Fruit fly (Drosophila melanogaster) whole organism, embryonic: ENCODE measurements around the gene stwl.

ENCODE experiments used
- Abd-B ChIP-seq: fragments of 200-800 bp; sonication (Bioruptor generic); optimal IDR thresholded peaks from 2 replicates; lab custom pipeline; 2018; ENCODE audit warnings: missing biosample characterization, mild to moderate bottlenecking, missing genetic modification characterization, moderate library complexity
- Bgb ChIP-seq: fragments of 200-800 bp; sonication (Bioruptor generic); IDR thresholded peaks from 2 replicates; pipeline ENCODE4 v1.3.6; 2022; ENCODE audit warnings: missing biosample characterization, missing genetic modification characterization; ENCODE audit not compliant: partially characterized antibody
- C15 ChIP-seq: fragments of 200-800 bp; sonication (Bioruptor generic); IDR thresholded peaks from 3 replicates; pipeline ENCODE4 v1.3.6; 2022; ENCODE audit warnings: missing biosample characterization, missing genetic modification characterization
- CG10431 ChIP-seq: fragments of 200-800 bp; sonication (Bioruptor generic); optimal IDR thresholded peaks from 3 replicates; lab custom pipeline; 2018; ENCODE audit warnings: missing biosample characterization, mild to moderate bottlenecking, missing genetic modification characterization
- CG13287 ChIP-seq: fragments of 200-800 bp; sonication (Bioruptor generic); IDR thresholded peaks from 2 replicates; pipeline ENCODE4 v1.3.6; 2022; ENCODE audit warnings: missing biosample characterization, missing genetic modification characterization; ENCODE audit not compliant: partially characterized antibody
- CG13296 ChIP-seq: fragments of 200-800 bp; sonication (Bioruptor generic); optimal IDR thresholded peaks from 3 replicates; lab custom pipeline; 2018; ENCODE audit warnings: missing biosample characterization, mild to moderate bottlenecking, missing genetic modification characterization
- CG13894 ChIP-seq: fragments of 200-800 bp; sonication (Bioruptor generic); optimal IDR thresholded peaks from 3 replicates; lab custom pipeline; 2018; ENCODE audit warnings: missing biosample characterization, mild to moderate bottlenecking, missing genetic modification characterization, moderate library complexity
- CG16863 ChIP-seq: fragments of 200-800 bp; sonication (Bioruptor generic); optimal IDR thresholded peaks from 3 replicates; lab custom pipeline; 2016; ENCODE audit warnings: missing biosample characterization, missing genetic modification characterization
- CG17829 ChIP-seq: fragments of 200-800 bp; optimal IDR thresholded peaks from 2 replicates; lab custom pipeline; 2019; ENCODE audit warnings: missing biosample characterization, mild to moderate bottlenecking, missing genetic modification characterization, moderate library complexity
- CG2889 ChIP-seq: fragments of 200-800 bp; sonication (Bioruptor generic); IDR thresholded peaks from 3 replicates; pipeline ENCODE4 v1.3.6; 2022; ENCODE audit warnings: missing biosample characterization, missing genetic modification characterization
- CG32532 ChIP-seq: fragments of 200-800 bp; sonication (Bioruptor generic); IDR thresholded peaks from 2 replicates; pipeline ENCODE4 v1.3.6; 2022; ENCODE audit warnings: missing biosample characterization, missing genetic modification characterization
- CG34224 ChIP-seq: fragments of 200-800 bp; sonication (Bioruptor generic); IDR thresholded peaks from 3 replicates; pipeline ENCODE4 v1.3.6; 2022; ENCODE audit warnings: missing biosample characterization, missing genetic modification characterization; ENCODE audit not compliant: partially characterized antibody
- CG42726 ChIP-seq: fragments of 200-800 bp; sonication (Bioruptor generic); IDR thresholded peaks from 2 replicates; pipeline ENCODE4 v1.3.6; 2022; ENCODE audit warnings: missing biosample characterization, missing genetic modification characterization; ENCODE audit not compliant: partially characterized antibody
- CG4404 ChIP-seq: fragments of 200-800 bp; sonication (Bioruptor generic); IDR thresholded peaks from 2 replicates; pipeline ENCODE4 v1.3.6; 2022; ENCODE audit warnings: missing biosample characterization, missing genetic modification characterization
- CG5180 ChIP-seq: fragments of 200-800 bp; sonication (Bioruptor generic); optimal IDR thresholded peaks from 3 replicates; lab custom pipeline; 2017; ENCODE audit warnings: missing biosample characterization, missing genetic modification characterization, mild to moderate bottlenecking, moderate library complexity, missing genetic modification reagents
- CG8924 ChIP-seq: fragments of 200-800 bp; optimal IDR thresholded peaks from 3 replicates; lab custom pipeline; 2019; ENCODE audit warnings: missing biosample characterization, mild to moderate bottlenecking, missing genetic modification characterization, moderate library complexity
- Dad ChIP-seq: fragments of 200-800 bp; sonication (Bioruptor generic); optimal IDR thresholded peaks from 3 replicates; lab custom pipeline; 2016; ENCODE audit warnings: missing biosample characterization, missing genetic modification characterization
- Dll ChIP-seq: fragments of 200-800 bp; sonication (Bioruptor generic); IDR thresholded peaks from 4 replicates; pipeline ENCODE4 v1.3.6; 2022; ENCODE audit warnings: missing biosample characterization, missing genetic modification characterization; ENCODE audit not compliant: partially characterized antibody
- Doc2 ChIP-seq: fragments of 200-800 bp; sonication (Bioruptor generic); IDR thresholded peaks from 2 replicates; pipeline ENCODE4 v1.3.6; 2022; ENCODE audit warnings: missing biosample characterization, missing genetic modification characterization
- Gug ChIP-seq: fragments of 200-800 bp; sonication (Bioruptor generic); IDR thresholded peaks from 4 replicates; pipeline ENCODE4 v1.3.6; 2022; ENCODE audit warnings: missing biosample characterization, missing genetic modification characterization
- HLH54F ChIP-seq: fragments of 200-800 bp; sonication (Bioruptor generic); optimal IDR thresholded peaks from 3 replicates; lab custom pipeline; 2016; ENCODE audit warnings: missing biosample characterization, missing genetic modification characterization
- MTF-1 ChIP-seq: fragments of 200-800 bp; sonication (Bioruptor generic); optimal IDR thresholded peaks from 2 replicates; lab custom pipeline; 2018; ENCODE audit warnings: missing biosample characterization, mild to moderate bottlenecking, missing genetic modification characterization, borderline replicate concordance
- Mrtf ChIP-seq: fragments of 200-800 bp; sonication (Bioruptor generic); IDR thresholded peaks from 3 replicates; pipeline ENCODE4 v1.3.6; 2022; ENCODE audit warnings: missing biosample characterization, missing genetic modification characterization
- Neu2 ChIP-seq: fragments of 200-800 bp; sonication (Bioruptor generic); optimal IDR thresholded peaks from 3 replicates; lab custom pipeline; 2016; ENCODE audit warnings: missing biosample characterization, missing genetic modification characterization, borderline replicate concordance
- Oaz ChIP-seq: fragments of 200-800 bp; sonication (Bioruptor generic); IDR thresholded peaks from 2 replicates; pipeline ENCODE4 v1.3.6; 2022; ENCODE audit warnings: missing biosample characterization, missing genetic modification characterization
- Pdp1 ChIP-seq, 2 experiments: fragments of 200-800 bp; sonication (Bioruptor generic); optimal IDR thresholded peaks; 3 replicates each; lab custom pipeline; 2016; ENCODE audit warnings: missing biosample characterization in 2 of 2, missing genetic modification characterization in 2 of 2, mild to moderate bottlenecking in 1 of 2, moderate library complexity in 1 of 2
- Ssrp ChIP-seq: fragments of 200-800 bp; sonication (Bioruptor generic); optimal IDR thresholded peaks from 2 replicates; lab custom pipeline; 2018; ENCODE audit warnings: missing biosample characterization, mild to moderate bottlenecking, missing genetic modification characterization, moderate library complexity
- Stat92E ChIP-seq, 3 experiments: fragments of >200 bp in 2 of 3; fragments of 200-800 bp in 1 of 3; sonication (Bioruptor generic) in 1 of 3; optimal IDR thresholded peaks; 2 replicates each; lab custom pipeline; 2017 to 2019; ENCODE audit warnings: missing biosample characterization in 3 of 3, missing genetic modification characterization in 3 of 3, mild to moderate bottlenecking in 1 of 3, moderate library complexity in 1 of 3
- cas ChIP-seq: fragments of 200-800 bp; sonication (Bioruptor generic); IDR thresholded peaks from 2 replicates; pipeline ENCODE4 v1.3.6; 2022; ENCODE audit warnings: missing biosample characterization, missing genetic modification characterization
- dan ChIP-seq: fragments of 200-800 bp; sonication (Bioruptor generic); IDR thresholded peaks from 2 replicates; pipeline ENCODE4 v1.3.6; 2022; ENCODE audit warnings: missing biosample characterization, missing genetic modification characterization
- fd64A ChIP-seq: fragments of 200-800 bp; sonication (Bioruptor generic); optimal IDR thresholded peaks from 3 replicates; lab custom pipeline; 2018; ENCODE audit warnings: missing biosample characterization, mild to moderate bottlenecking, missing genetic modification characterization
- fd96Cb ChIP-seq: fragments of 200-800 bp; sonication (Bioruptor generic); optimal IDR thresholded peaks from 2 replicates; lab custom pipeline; 2018; ENCODE audit warnings: missing biosample characterization, mild to moderate bottlenecking, missing genetic modification characterization, moderate library complexity
- hkb ChIP-seq, 2 experiments: fragments of 200-800 bp in 1 of 2; fragments of >200 bp in 1 of 2; sonication (Bioruptor generic) in 1 of 2; IDR thresholded peaks in 1 of 2; optimal IDR thresholded peaks in 1 of 2; 2 replicates each; pipeline versions ENCODE4 v1.3.6 to Lab custom; 2017 to 2022; ENCODE audit warnings: missing biosample characterization in 1 of 2, missing genetic modification characterization in 1 of 2
- hth ChIP-seq: fragments of >200 bp; optimal IDR thresholded peaks from 2 replicates; lab custom pipeline; 2017; ENCODE audit warnings: inconsistent platforms
- oc ChIP-seq: fragments of 200-800 bp; sonication (Bioruptor generic); optimal IDR thresholded peaks from 2 replicates; lab custom pipeline; 2018; ENCODE audit warnings: missing biosample characterization, mild to moderate bottlenecking, missing genetic modification characterization, moderate library complexity
- pros ChIP-seq: fragments of 200-800 bp; sonication (Bioruptor generic); optimal IDR thresholded peaks from 3 replicates; lab custom pipeline; 2019; ENCODE audit warnings: missing biosample characterization, mild to moderate bottlenecking, missing genetic modification characterization, moderate library complexity
- psq ChIP-seq: fragments of 200-800 bp; sonication (Bioruptor generic); optimal IDR thresholded peaks from 2 replicates; lab custom pipeline; 2017; ENCODE audit warnings: missing biosample characterization, missing genetic modification characterization
- sens ChIP-seq: fragments of 200-800 bp; sonication (Bioruptor generic); peaks from one replicate; lab custom pipeline; 2016; ENCODE audit warnings: missing biosample characterization, missing genetic modification characterization
- slbo ChIP-seq: fragments of 200-800 bp; sonication (Bioruptor generic); IDR thresholded peaks from 2 replicates; pipeline ENCODE4 v1.3.6; 2022; ENCODE audit warnings: missing biosample characterization, missing genetic modification characterization
- sna ChIP-seq: fragments of 200-800 bp; sonication (Bioruptor generic); IDR thresholded peaks from 2 replicates; pipeline ENCODE4 v1.3.6; 2022; ENCODE audit warnings: missing biosample characterization, missing genetic modification characterization; ENCODE audit not compliant: partially characterized antibody
- so ChIP-seq: fragments of 200-800 bp; sonication (Bioruptor generic); IDR thresholded peaks from 3 replicates; pipeline ENCODE4 v1.3.6; 2022; ENCODE audit warnings: missing biosample characterization, missing genetic modification characterization
- sob ChIP-seq: fragments of 200-800 bp; sonication (Bioruptor generic); IDR thresholded peaks from 2 replicates; pipeline ENCODE4 v1.3.6; 2022; ENCODE audit warnings: missing biosample characterization, missing genetic modification characterization
- stwl ChIP-seq: fragments of 200-800 bp; sonication (Bioruptor generic); optimal IDR thresholded peaks from 3 replicates; lab custom pipeline; 2018; ENCODE audit warnings: missing biosample characterization, mild to moderate bottlenecking, missing genetic modification characterization, moderate library complexity
- wdn ChIP-seq: fragments of 200-800 bp; sonication (Bioruptor generic); IDR thresholded peaks from 2 replicates; pipeline ENCODE4 v1.3.6; 2022; ENCODE audit warnings: missing biosample characterization, missing genetic modification characterization

Gene stwl

dm6 chr3L:14427292-14427729, 17.6 kb upstream of the stwl start (continued):
- TF ChIP-seq CG42726 (GFP tag; lab: Robert Waterston, UW): peak; percentile 64; the same call in 1 of the 2 replicates
- TF ChIP-seq so: 0 out of 3 replicates have a peak, but pooled peaks have one; percentile 24
- no peak for TF ChIP-seq Ssrp
- TF ChIP-seq C15 (GFP tag; lab: Robert Waterston, UW): no peak
- no peak for TF ChIP-seq CG4404 (GFP tag; lab: Robert Waterston, UW)
- peak; percentile 55 for TF ChIP-seq MTF-1 (GFP tag; lab: Kevin White, UChicago)
- TF ChIP-seq Gug (GFP tag; lab: Robert Waterston, UW): peak; percentile 7; the same call in 1 of the 4 replicates
- no peak for TF ChIP-seq psq (GFP tag; lab: Kevin White, UChicago)
- TF ChIP-seq sna (GFP tag; lab: Robert Waterston, UW): peak; percentile 27; the same call in 1 of the 2 replicates
- no peak for TF ChIP-seq CG16863 (GFP tag; lab: Kevin White, UChicago)
- TF ChIP-seq fd64A (GFP tag; lab: Kevin White, UChicago): peak; percentile 3
- no peak for TF ChIP-seq CG2889 (GFP tag; lab: Robert Waterston, UW)
- TF ChIP-seq hkb (optimal IDR thresholded peaks at IDR 0.05; lab: Kevin White, UChicago): no peak
- TF ChIP-seq hkb (GFP tag; IDR thresholded peaks at IDR 0.05; lab: Robert Waterston, UW): 0 out of 2 replicates have a peak, but pooled peaks have one; percentile 19
- TF ChIP-seq CG13287 (GFP tag; lab: Robert Waterston, UW): peak; percentile 59; the same call in 1 of the 2 replicates
- peak; percentile 17 for TF ChIP-seq CG8924 (tag; lab: Kevin White, UChicago)
- TF ChIP-seq CG13894 (tag; lab: Kevin White, UChicago): peak; percentile 36
- peak; percentile 19; the same call in 1 of the 2 replicates for TF ChIP-seq wdn (GFP tag; lab: Robert Waterston, UW)
- TF ChIP-seq Dll (GFP tag; lab: Robert Waterston, UW): 0 out of 4 replicates have a peak, but pooled peaks have one; percentile 41
- peak; percentile 37 for TF ChIP-seq CG10431 (GFP tag; lab: Kevin White, UChicago)
- TF ChIP-seq Stat92E (GFP tag; optimal IDR thresholded peaks at IDR 0.05; lab: Kevin White, UChicago): peak in 1 of 3 experiments; percentile 77
- TF ChIP-seq sens (GFP tag; lab: Kevin White, UChicago): peak; percentile 66
- TF ChIP-seq Oaz (GFP tag; lab: Robert Waterston, UW): no peak
- TF ChIP-seq HLH54F (GFP tag; lab: Kevin White, UChicago): no peak
- TF ChIP-seq Pdp1 (GFP tag; optimal IDR thresholded peaks at IDR 0.05; lab: Kevin White, UChicago): peak in 1 of 2 experiments; percentile 7
- no peak for TF ChIP-seq Doc2 (GFP tag; lab: Robert Waterston, UW)
- no peak for TF ChIP-seq cas (GFP tag; lab: Robert Waterston, UW)
- no peak for TF ChIP-seq CG34224 (GFP tag; lab: Robert Waterston, UW)
- TF ChIP-seq Neu2 (GFP tag; lab: Kevin White, UChicago): no peak
- no peak for TF ChIP-seq dan (GFP tag; lab: Robert Waterston, UW)
- peak; percentile 25 for TF ChIP-seq CG17829 (tag; lab: Kevin White, UChicago)
- TF ChIP-seq fd96Cb (tag; lab: Kevin White, UChicago): no peak
- no peak for TF ChIP-seq slbo (GFP tag; lab: Robert Waterston, UW)
- no peak for TF ChIP-seq hth
- TF ChIP-seq pros: peak; percentile 87
- TF ChIP-seq Mrtf (GFP tag; lab: Robert Waterston, UW): no peak
- TF ChIP-seq CG13296 (GFP tag; lab: Kevin White, UChicago): peak; percentile 11
- TF ChIP-seq Dad (GFP tag; lab: Kevin White, UChicago): no peak
- TF ChIP-seq sob (GFP tag; lab: Robert Waterston, UW): 0 out of 2 replicates have a peak, but pooled peaks have one; percentile 13
- no peak for TF ChIP-seq Abd-B (GFP tag; lab: Kevin White, UChicago)
- peak; percentile 39 for TF ChIP-seq stwl (tag; lab: Kevin White, UChicago)
- TF ChIP-seq CG32532 (GFP tag; lab: Robert Waterston, UW): no peak
- peak; percentile 32; the same call in 1 of the 2 replicates for TF ChIP-seq Bgb
- peak; percentile 96 for TF ChIP-seq CG5180 (GFP tag; lab: Kevin White, UChicago)
- peak; percentile 49 for TF ChIP-seq oc (tag; lab: Kevin White, UChicago)
